Fruit fly (Drosophila melanogaster): Measurements from ENCODE around the gene Septin1.

Septin1 gene

dm6 chrX:21367363-21368072, 9.4 kb downstream of the Septin1 start (continued):
- TF ChIP-seq Dad (GFP tag; optimal IDR thresholded peaks at IDR 0.05) (peak; percentile 93), CG4282 (GFP tag; optimal IDR thresholded peaks at IDR 0.05) (peak; percentile 90), gcm2 (GFP tag; optimal IDR thresholded peaks at IDR 0.05) (peak; percentile 93), CG11695 (GFP tag; IDR thresholded peaks at IDR 0.05) (peak; percentile 98), ac (GFP tag; optimal IDR thresholded peaks at IDR 0.05) (peak; percentile 91), vfl (GFP tag; optimal IDR thresholded peaks at IDR 0.05) (peak; percentile 97), CG18764 (GFP tag; optimal IDR thresholded peaks at IDR 0.05) (peak; percentile 93), dmrt11E (tag; optimal IDR thresholded peaks at IDR 0.05) (peak; percentile 94), lov (optimal IDR thresholded peaks at IDR 0.05) (no peak), lov (GFP tag; IDR thresholded peaks at IDR 0.05) (peak; percentile 82), CG10209 (GFP tag; optimal IDR thresholded peaks at IDR 0.05) (peak; percentile 98), mam (GFP tag; optimal IDR thresholded peaks at IDR 0.05) (peak; percentile 97), repo (GFP tag; optimal IDR thresholded peaks at IDR 0.05) (peak; percentile 88), crol (GFP tag; IDR thresholded peaks at IDR 0.05) (peak; percentile 63), Ravus (GFP tag; IDR thresholded peaks at IDR 0.05) (peak; percentile 92), odd (GFP tag; optimal IDR thresholded peaks at IDR 0.05) (peak; percentile 97), zen2 (GFP tag; IDR thresholded peaks at IDR 0.05; ENCODE audit: partially characterized antibody) (no peak), CG3995 (GFP tag; optimal IDR thresholded peaks at IDR 0.05) (peak; percentile 80), Xrp1 (GFP tag; IDR thresholded peaks at IDR 0.05) (peak; percentile 96), CG10147 (GFP tag; optimal IDR thresholded peaks at IDR 0.05) (peak; percentile 96), HLHmδ (GFP tag; optimal IDR thresholded peaks at IDR 0.05) (no peak), otp (GFP tag; IDR thresholded peaks at IDR 0.05) (peak; percentile 86; the same call in 2 of the 3 replicates), CG11398 (GFP tag; optimal IDR thresholded peaks at IDR 0.05) (peak; percentile 87), CoRest (tag; optimal IDR thresholded peaks at IDR 0.05) (peak; percentile 99), dimm (GFP tag; IDR thresholded peaks at IDR 0.05) (peak; percentile 88), CG4730 (GFP tag; IDR thresholded peaks at IDR 0.05) (peak; percentile 93), CG2199 (GFP tag; IDR thresholded peaks at IDR 0.05) (peak; percentile 89), tup (GFP tag; optimal IDR thresholded peaks at IDR 0.05) (peak; percentile 83), gfzf (GFP tag; optimal IDR thresholded peaks at IDR 0.05) (no peak), CG34224 (GFP tag; IDR thresholded peaks at IDR 0.05; ENCODE audit: partially characterized antibody) (no peak), CG2129 (GFP tag; IDR thresholded peaks at IDR 0.05; ENCODE audit: partially characterized antibody) (no peak), hth (optimal IDR thresholded peaks at IDR 0.05) (no peak), yki (optimal IDR thresholded peaks at IDR 0.05) (no peak), pho (GFP tag; optimal IDR thresholded peaks at IDR 0.05) (peak; percentile 97), Nf-YA (GFP tag; IDR thresholded peaks at IDR 0.05) (peak; percentile 94), CG32772 (GFP tag; IDR thresholded peaks at IDR 0.05) (peak; percentile 94), shn (GFP tag; optimal IDR thresholded peaks at IDR 0.05) (peak; percentile 93), exex (tag; optimal IDR thresholded peaks at IDR 0.05) (peak; percentile 92), Camta (GFP tag; optimal IDR thresholded peaks at IDR 0.05) (peak; percentile 97), CG10366 (GFP tag; IDR thresholded peaks at IDR 0.05) (peak; percentile 95), Deaf1 (tag; optimal IDR thresholded peaks at IDR 0.05) (peak; percentile 86), CG9215 (GFP tag; IDR thresholded peaks at IDR 0.05) (peak; percentile 96), eve (GFP tag; optimal IDR thresholded peaks at IDR 0.05) (peak in 1 of 2 experiments; percentile 98), gsb-n (tag; optimal IDR thresholded peaks at IDR 0.05) (peak; percentile 96), Poxn (GFP tag; IDR thresholded peaks at IDR 0.05) (peak; percentile 82), CG6765 (GFP tag; optimal IDR thresholded peaks at IDR 0.05) (peak; percentile 95), amos (GFP tag; IDR thresholded peaks at IDR 0.05; ENCODE audit: partially characterized antibody) (no peak), dati (GFP tag; IDR thresholded peaks at IDR 0.05) (peak; percentile 82), fd64A (GFP tag; optimal IDR thresholded peaks at IDR 0.05) (peak; percentile 96), pfk (GFP tag; optimal IDR thresholded peaks at IDR 0.05) (peak; percentile 72), CG30403 (GFP tag; optimal IDR thresholded peaks at IDR 0.05) (peak; percentile 98)

Data from whole organism, embryonic.